Fruit fly (Drosophila melanogaster) whole organism, embryonic: ENCODE results near the gene Drsl1.

ENCODE experiments used
- Aef1 ChIP-seq: fragments of 200-800 bp; sonication (Bioruptor generic); IDR thresholded peaks from 3 replicates; pipeline ENCODE4 v1.3.6; 2022; ENCODE audit warnings: missing biosample characterization, missing genetic modification characterization
- Atf3 ChIP-seq: fragments of 200-800 bp; sonication (Bioruptor generic); optimal IDR thresholded peaks from 3 replicates; lab custom pipeline; 2016; ENCODE audit warnings: missing biosample characterization, missing genetic modification characterization
- CG10543 ChIP-seq: fragments of 200-800 bp; sonication (Bioruptor generic); optimal IDR thresholded peaks from 3 replicates; lab custom pipeline; 2017; ENCODE audit warnings: missing biosample characterization, mild to moderate bottlenecking, missing genetic modification characterization, moderate library complexity
- CG10654 ChIP-seq: fragments of 200-800 bp; sonication (Bioruptor generic); optimal IDR thresholded peaks from 2 replicates; lab custom pipeline; 2016; ENCODE audit warnings: missing biosample characterization, missing genetic modification characterization
- CG12071 ChIP-seq: fragments of 200-800 bp; sonication (Bioruptor generic); optimal IDR thresholded peaks from 3 replicates; lab custom pipeline; 2018; ENCODE audit warnings: missing biosample characterization, mild to moderate bottlenecking, missing genetic modification characterization
- CG12236 ChIP-seq: fragments of 200-800 bp; sonication (Bioruptor generic); optimal IDR thresholded peaks from 2 replicates; lab custom pipeline; 2016; ENCODE audit warnings: missing biosample characterization, missing genetic modification characterization
- CG12942 ChIP-seq: fragments of 200-800 bp; sonication (Bioruptor generic); optimal IDR thresholded peaks from 3 replicates; lab custom pipeline; 2016; ENCODE audit warnings: missing biosample characterization, missing genetic modification characterization
- CG15514 ChIP-seq: fragments of 200-800 bp; sonication (Bioruptor generic); optimal IDR thresholded peaks from 3 replicates; lab custom pipeline; 2017; ENCODE audit warnings: missing biosample characterization, missing genetic modification characterization, mild to moderate bottlenecking, moderate library complexity, missing genetic modification reagents
- CG15601 ChIP-seq: fragments of 200-800 bp; sonication (Bioruptor generic); optimal IDR thresholded peaks from 3 replicates; lab custom pipeline; 2019; ENCODE audit warnings: missing biosample characterization, mild to moderate bottlenecking, missing genetic modification characterization, moderate library complexity
- CG17186 ChIP-seq: fragments of 200-800 bp; sonication (Bioruptor generic); optimal IDR thresholded peaks from 3 replicates; lab custom pipeline; 2017; ENCODE audit warnings: missing biosample characterization, missing genetic modification reagents, missing genetic modification characterization
- CG2129 ChIP-seq: fragments of 200-800 bp; sonication (Bioruptor generic); IDR thresholded peaks from 2 replicates; pipeline ENCODE4 v1.3.6; 2022; ENCODE audit warnings: missing biosample characterization, missing genetic modification characterization; ENCODE audit not compliant: partially characterized antibody
- CG30020 ChIP-seq: fragments of 200-800 bp; optimal IDR thresholded peaks from 2 replicates; lab custom pipeline; 2019; ENCODE audit warnings: missing biosample characterization, mild to moderate bottlenecking, missing genetic modification characterization, moderate library complexity
- CG3163 ChIP-seq: fragments of 200-800 bp; sonication (Bioruptor generic); optimal IDR thresholded peaks from 3 replicates; lab custom pipeline; 2016; ENCODE audit warnings: missing biosample characterization, missing genetic modification characterization
- CG3407 ChIP-seq: fragments of 200-800 bp; sonication (Bioruptor generic); optimal IDR thresholded peaks from 2 replicates; lab custom pipeline; 2018; ENCODE audit warnings: missing biosample characterization, mild to moderate bottlenecking, missing genetic modification characterization
- CG4404 ChIP-seq: fragments of 200-800 bp; sonication (Bioruptor generic); IDR thresholded peaks from 2 replicates; pipeline ENCODE4 v1.3.6; 2022; ENCODE audit warnings: missing biosample characterization, missing genetic modification characterization
- CG4820 ChIP-seq: fragments of 200-800 bp; sonication (Bioruptor generic); optimal IDR thresholded peaks from 3 replicates; lab custom pipeline; 2016; ENCODE audit warnings: missing biosample characterization, missing genetic modification characterization
- CG4854 ChIP-seq: fragments of 200-800 bp; sonication (Bioruptor generic); optimal IDR thresholded peaks from 2 replicates; lab custom pipeline; 2016; ENCODE audit warnings: missing biosample characterization, missing genetic modification characterization, inconsistent platforms
- CG5180 ChIP-seq: fragments of 200-800 bp; sonication (Bioruptor generic); optimal IDR thresholded peaks from 3 replicates; lab custom pipeline; 2017; ENCODE audit warnings: missing biosample characterization, missing genetic modification characterization, mild to moderate bottlenecking, moderate library complexity, missing genetic modification reagents
- CG7928 ChIP-seq: fragments of 200-800 bp; sonication (Bioruptor generic); optimal IDR thresholded peaks from 2 replicates; lab custom pipeline; 2017; ENCODE audit warnings: missing biosample characterization, mild to moderate bottlenecking, missing genetic modification characterization
- CoRest ChIP-seq: fragments of 200-800 bp; sonication (Bioruptor generic); optimal IDR thresholded peaks from 3 replicates; lab custom pipeline; 2018; ENCODE audit warnings: missing biosample characterization, mild to moderate bottlenecking, missing genetic modification characterization, moderate library complexity
- Dfd ChIP-seq, 2 experiments: fragments of >200 bp; optimal IDR thresholded peaks; 2 replicates each; lab custom pipeline; 2017; ENCODE audit warnings: missing biosample characterization in 2 of 2, missing genetic modification characterization in 2 of 2
- Elba2 ChIP-seq: fragments of 200-800 bp; sonication (Bioruptor generic); optimal IDR thresholded peaks from 3 replicates; lab custom pipeline; 2016; ENCODE audit warnings: missing biosample characterization, missing genetic modification characterization
- Fer3 ChIP-seq: fragments of 200-800 bp; sonication (Bioruptor generic); optimal IDR thresholded peaks from 2 replicates; lab custom pipeline; 2018; ENCODE audit warnings: missing biosample characterization, mild to moderate bottlenecking, missing genetic modification characterization, moderate library complexity
- Hey ChIP-seq: fragments of 200-800 bp; sonication (Bioruptor generic); optimal IDR thresholded peaks from 3 replicates; lab custom pipeline; 2018; ENCODE audit warnings: missing biosample characterization, mild to moderate bottlenecking, missing genetic modification characterization
- Hr78 ChIP-seq, 2 experiments: fragments of 200-800 bp in 1 of 2; fragments of >200 bp in 1 of 2; sonication (Bioruptor generic) in 1 of 2; optimal IDR thresholded peaks; 2 replicates each; lab custom pipeline; 2017 to 2019; ENCODE audit warnings: missing biosample characterization in 2 of 2, missing genetic modification characterization in 2 of 2, mild to moderate bottlenecking in 1 of 2, moderate library complexity in 1 of 2
- Oaz ChIP-seq: fragments of 200-800 bp; sonication (Bioruptor generic); IDR thresholded peaks from 2 replicates; pipeline ENCODE4 v1.3.6; 2022; ENCODE audit warnings: missing biosample characterization, missing genetic modification characterization
- Optix ChIP-seq: fragments of 200-800 bp; sonication (Bioruptor generic); IDR thresholded peaks from 3 replicates; pipeline ENCODE4 v1.3.6; 2022; ENCODE audit warnings: missing biosample characterization, missing genetic modification characterization
- Rfx ChIP-seq: fragments of 200-800 bp; sonication (Bioruptor generic); IDR thresholded peaks from 2 replicates; pipeline ENCODE4 v1.3.6; 2022; ENCODE audit warnings: missing biosample characterization, missing genetic modification characterization
- Sox100B ChIP-seq: fragments of 200-800 bp; sonication (Bioruptor generic); optimal IDR thresholded peaks from 3 replicates; lab custom pipeline; 2018; ENCODE audit warnings: missing biosample characterization, mild to moderate bottlenecking, missing genetic modification characterization
- Tbp ChIP-seq: fragments of >200 bp; optimal IDR thresholded peaks from 2 replicates; lab custom pipeline; 2018; ENCODE audit warnings: missing biosample characterization, missing genetic modification characterization
- ac ChIP-seq: fragments of 200-800 bp; sonication (Bioruptor generic); optimal IDR thresholded peaks from 3 replicates; lab custom pipeline; 2017; ENCODE audit warnings: missing biosample characterization, mild to moderate bottlenecking, missing genetic modification characterization
- amos ChIP-seq: fragments of 200-800 bp; sonication (Bioruptor generic); IDR thresholded peaks from 2 replicates; pipeline ENCODE4 v1.3.6; 2022; ENCODE audit warnings: missing biosample characterization, missing genetic modification characterization; ENCODE audit not compliant: partially characterized antibody
- ara ChIP-seq: fragments of 200-800 bp; sonication (Bioruptor generic); IDR thresholded peaks from 2 replicates; pipeline ENCODE4 v1.3.6; 2022; ENCODE audit warnings: missing biosample characterization, missing genetic modification characterization
- ase ChIP-seq: fragments of 200-800 bp; sonication (Bioruptor generic); IDR thresholded peaks from 3 replicates; pipeline ENCODE4 v1.3.6; 2022; ENCODE audit warnings: missing biosample characterization, missing genetic modification characterization
- bcd ChIP-seq: fragments of 200-800 bp; sonication (Bioruptor generic); optimal IDR thresholded peaks from 2 replicates; lab custom pipeline; 2017; ENCODE audit warnings: missing biosample characterization, mild to moderate bottlenecking, missing genetic modification characterization
- br ChIP-seq: fragments of >200 bp; optimal IDR thresholded peaks from 2 replicates; lab custom pipeline; 2017
- dan ChIP-seq: fragments of 200-800 bp; sonication (Bioruptor generic); IDR thresholded peaks from 2 replicates; pipeline ENCODE4 v1.3.6; 2022; ENCODE audit warnings: missing biosample characterization, missing genetic modification characterization
- dmrt11E ChIP-seq: fragments of 200-800 bp; sonication (Bioruptor generic); optimal IDR thresholded peaks from 3 replicates; lab custom pipeline; 2018; ENCODE audit warnings: missing biosample characterization, mild to moderate bottlenecking, missing genetic modification characterization, moderate library complexity
- ems ChIP-seq: fragments of 200-800 bp; sonication (Bioruptor generic); optimal IDR thresholded peaks from 3 replicates; lab custom pipeline; 2016; ENCODE audit warnings: missing biosample characterization, missing genetic modification characterization
- ewg ChIP-seq: fragments of 200-800 bp; sonication (Bioruptor generic); optimal IDR thresholded peaks from 3 replicates; lab custom pipeline; 2017; ENCODE audit warnings: mild to moderate bottlenecking, missing biosample characterization, missing genetic modification reagents, missing genetic modification characterization
- fu2 ChIP-seq: fragments of 200-800 bp; sonication (Bioruptor generic); optimal IDR thresholded peaks from 2 replicates; lab custom pipeline; 2016; ENCODE audit warnings: missing biosample characterization, missing genetic modification characterization
- klu ChIP-seq: fragments of 200-800 bp; sonication (Bioruptor generic); IDR thresholded peaks from 2 replicates; pipeline ENCODE4 v1.3.6; 2022; ENCODE audit warnings: missing biosample characterization, missing genetic modification characterization
- lola ChIP-seq, 3 experiments: fragments of >200 bp in 2 of 3; fragments of 200-800 bp in 1 of 3; sonication (Bioruptor generic) in 1 of 3; optimal IDR thresholded peaks; 2 replicates each; lab custom pipeline; 2017 to 2019; ENCODE audit warnings: missing biosample characterization in 3 of 3, missing genetic modification characterization in 3 of 3, mild to moderate bottlenecking in 1 of 3, moderate library complexity in 1 of 3
- lov ChIP-seq, 2 experiments: fragments of 200-800 bp in 1 of 2; fragments of >200 bp in 1 of 2; sonication (Bioruptor generic) in 1 of 2; IDR thresholded peaks in 1 of 2; optimal IDR thresholded peaks in 1 of 2; 2 replicates in 1 of 2; 3 replicates in 1 of 2; pipeline versions ENCODE4 v1.3.6 to Lab custom; 2017 to 2022; ENCODE audit warnings: missing biosample characterization in 1 of 2, missing genetic modification characterization in 1 of 2
- repo ChIP-seq: fragments of 200-800 bp; sonication (Bioruptor generic); optimal IDR thresholded peaks from 2 replicates; lab custom pipeline; 2016; ENCODE audit warnings: missing biosample characterization, missing genetic modification characterization
- sc ChIP-seq, 3 experiments: fragments of >200 bp in 2 of 3; fragments of 200-800 bp in 1 of 3; sonication (Bioruptor generic) in 1 of 3; optimal IDR thresholded peaks; 2 replicates in 2 of 3; 3 replicates in 1 of 3; lab custom pipeline; 2017; ENCODE audit warnings: mild to moderate bottlenecking in 1 of 3, missing biosample characterization in 1 of 3, missing genetic modification characterization in 1 of 3, missing genetic modification reagents in 1 of 3
- sr ChIP-seq: fragments of 200-800 bp; sonication (Bioruptor generic); IDR thresholded peaks from 3 replicates; pipeline ENCODE4 v1.3.6; 2022; ENCODE audit warnings: missing biosample characterization, missing genetic modification characterization
- tgo ChIP-seq: fragments of 200-800 bp; sonication (Bioruptor generic); IDR thresholded peaks from 3 replicates; pipeline ENCODE4 v1.3.6; 2022; ENCODE audit warnings: missing biosample characterization, missing genetic modification characterization
- wor ChIP-seq: fragments of 200-800 bp; sonication (Bioruptor generic); IDR thresholded peaks from 2 replicates; pipeline ENCODE4 v1.3.6; 2022; ENCODE audit warnings: missing biosample characterization, missing genetic modification characterization
- zf30C ChIP-seq: fragments of 200-800 bp; sonication (Bioruptor generic); optimal IDR thresholded peaks from 3 replicates; lab custom pipeline; 2018; ENCODE audit warnings: missing biosample characterization, mild to moderate bottlenecking, missing genetic modification characterization

The Drsl1 gene

dm6 chr3L:3288414-3288813 is 47.2 kb downstream of the Drsl1 start (continued):
- TF ChIP-seq fu2 (GFP tag; lab: Kevin White, UChicago) = no peak
- no peak for TF ChIP-seq Sox100B (GFP tag; lab: Kevin White, UChicago)
- no peak for TF ChIP-seq CG12071 (GFP tag; lab: Kevin White, UChicago)
- no peak for TF ChIP-seq bcd (GFP tag; lab: Kevin White, UChicago)
- TF ChIP-seq CG3407 (GFP tag; lab: Kevin White, UChicago) = no peak
- no peak for TF ChIP-seq CG17186 (GFP tag; lab: Kevin White, UChicago)
- no peak for TF ChIP-seq Elba2 (GFP tag; lab: Kevin White, UChicago)
- no peak for TF ChIP-seq lola (GFP tag; optimal IDR thresholded peaks at IDR 0.05; lab: Kevin White, UChicago)
- TF ChIP-seq CG30020 (tag; lab: Kevin White, UChicago) = no peak
- peak; percentile 34; the same call in 1 of the 3 replicates for TF ChIP-seq Aef1 (GFP tag; lab: Robert Waterston, UW)
- TF ChIP-seq repo (GFP tag; lab: Kevin White, UChicago) = no peak
- no peak for TF ChIP-seq CG12236
- TF ChIP-seq br (lab: Kevin White, UChicago) = no peak
- TF ChIP-seq ewg (GFP tag; lab: Kevin White, UChicago) = no peak
- TF ChIP-seq Dfd (GFP tag; optimal IDR thresholded peaks at IDR 0.05; lab: Kevin White, UChicago) = no peak
- TF ChIP-seq klu (GFP tag; lab: Robert Waterston, UW) = no peak
- no peak for TF ChIP-seq CG4854 (GFP tag; lab: Kevin White, UChicago)
- TF ChIP-seq Atf3 (GFP tag; lab: Kevin White, UChicago) = no peak
- TF ChIP-seq CG10543 (GFP tag; lab: Kevin White, UChicago) = no peak
- TF ChIP-seq Fer3 (tag; lab: Kevin White, UChicago) = peak; percentile 32
- TF ChIP-seq CG15514 = no peak
- 0 out of 3 replicates have a peak, but pooled peaks have one; percentile 21 for TF ChIP-seq sr (GFP tag; lab: Robert Waterston, UW)
- TF ChIP-seq ems = no peak
- TF ChIP-seq ara (GFP tag; lab: Robert Waterston, UW) = no peak
- TF ChIP-seq Hr78 (GFP tag; optimal IDR thresholded peaks at IDR 0.05; lab: Kevin White, UChicago) = no peak
- no peak for TF ChIP-seq CG2129
- TF ChIP-seq CG4820 (GFP tag; lab: Kevin White, UChicago) = peak; percentile 34
- TF ChIP-seq dmrt11E = no peak
- TF ChIP-seq Tbp (GFP tag; lab: Kevin White, UChicago) = no peak
- no peak for TF ChIP-seq CG3163 (GFP tag; lab: Kevin White, UChicago)
- peak; percentile 35 for TF ChIP-seq CG10654 (GFP tag; lab: Kevin White, UChicago)
- no peak for TF ChIP-seq Hey
- no peak for TF ChIP-seq zf30C (GFP tag; lab: Kevin White, UChicago)
- no peak for TF ChIP-seq CG5180
- no peak for TF ChIP-seq sc (optimal IDR thresholded peaks at IDR 0.05; lab: Kevin White, UChicago)
- no peak for TF ChIP-seq sc (GFP tag; optimal IDR thresholded peaks at IDR 0.05; lab: Kevin White, UChicago)
- no peak for TF ChIP-seq dan (GFP tag; lab: Robert Waterston, UW)
- TF ChIP-seq Oaz (GFP tag; lab: Robert Waterston, UW) = peak; percentile 36; the same call in 1 of the 2 replicates
- no peak for TF ChIP-seq CG7928 (GFP tag; lab: Kevin White, UChicago)
- TF ChIP-seq lov (optimal IDR thresholded peaks at IDR 0.05; lab: Kevin White, UChicago) = no peak
- TF ChIP-seq lov (GFP tag; IDR thresholded peaks at IDR 0.05; lab: Robert Waterston, UW) = peak; percentile 56; the same call in 1 of the 3 replicates
- TF ChIP-seq wor (GFP tag; lab: Robert Waterston, UW) = no peak
- no peak for TF ChIP-seq CG12942 (GFP tag; lab: Kevin White, UChicago)
- no peak; the same call in 1 of the 2 replicates for TF ChIP-seq amos (GFP tag; lab: Robert Waterston, UW)
- TF ChIP-seq CG4404 (GFP tag; lab: Robert Waterston, UW) = no peak
- TF ChIP-seq ac = no peak
- TF ChIP-seq Rfx (GFP tag; lab: Robert Waterston, UW) = peak; percentile 83
- no peak for TF ChIP-seq CG15601 (tag; lab: Kevin White, UChicago)
- peak; percentile 57; the same call in 1 of the 3 replicates for TF ChIP-seq ase
- no peak for TF ChIP-seq CoRest (tag; lab: Kevin White, UChicago)
- peak; percentile 36; the same call in 1 of the 3 replicates for TF ChIP-seq tgo (GFP tag; lab: Robert Waterston, UW)
- no peak for TF ChIP-seq Optix (GFP tag; lab: Robert Waterston, UW)
